Worm (Caenorhabditis elegans): Measurements from ENCODE around the gene snb-1.

snb-1 gene

ce11 chrV:6699021-6699420, 42.7 kb upstream of the snb-1 start:
- no peak for TF ChIP-seq daf-12 (tag; optimal IDR thresholded peaks at IDR 0.05)
- peak; percentile 31 for TF ChIP-seq nhr-43 (tag; optimal IDR thresholded peaks at IDR 0.05; ENCODE audit: poor library complexity, severe bottlenecking)
- TF ChIP-seq nhr-25 (tag; optimal IDR thresholded peaks at IDR 0.05) = peak; percentile 1

- TF ChIP-seq snpc-4 (tag; optimal IDR thresholded peaks at IDR 0.05) = no peak
- no peak for TF ChIP-seq ztf-4 (tag; optimal IDR thresholded peaks at IDR 0.05)
- TF ChIP-seq lin-39 (tag; optimal IDR thresholded peaks at IDR 0.05) = no peak
- no peak for TF ChIP-seq R02D3.7 (tag; optimal IDR thresholded peaks at IDR 0.05)
- TF ChIP-seq nhr-237 (tag; optimal IDR thresholded peaks at IDR 0.05) = no peak
- TF ChIP-seq fkh-10 (GFP tag; optimal IDR thresholded peaks at IDR 0.05) = no peak
- no peak for TF ChIP-seq ztf-11 (tag; optimal IDR thresholded peaks at IDR 0.05)
- no peak for TF ChIP-seq jun-1 (tag; optimal IDR thresholded peaks at IDR 0.05)
- no peak for TF ChIP-seq pha-4 (tag; optimal IDR thresholded peaks at IDR 0.05)
- TF ChIP-seq nhr-12 (tag; optimal IDR thresholded peaks at IDR 0.05) = no peak
- TF ChIP-seq fkh-2 (tag; optimal IDR thresholded peaks at IDR 0.05) = no peak
- no peak for TF ChIP-seq eor-1 (tag; optimal IDR thresholded peaks at IDR 0.05)
- TF ChIP-seq ceh-28 (tag; optimal IDR thresholded peaks at IDR 0.05) = no peak
Measured at ce11 chrV:6697552-6697951, 41.3 kb upstream of the snb-1 start, which contains the start of gene W02F12.2. Gene W02F12.2, minus strand, starts transcription at chrV:6697652.

ce11 chrV:6694668-6695067, 38.4 kb upstream of the snb-1 start, which contains the start of gene W02F12.8:
Gene W02F12.8, minus strand, starts transcription at chrV:6694768.
- TF ChIP-seq mdl-1 (tag; optimal IDR thresholded peaks at IDR 0.05) (no peak), lin-15B (tag; optimal IDR thresholded peaks at IDR 0.05) (no peak), fkh-10 (GFP tag; optimal IDR thresholded peaks at IDR 0.05) (no peak), nfya-1 (tag; optimal IDR thresholded peaks at IDR 0.05; ENCODE audit: insufficient read depth) (no peak), snpc-4 (tag; optimal IDR thresholded peaks at IDR 0.05) (no peak), eor-1 (tag; optimal IDR thresholded peaks at IDR 0.05) (no peak), tbx-2 (tag; optimal IDR thresholded peaks at IDR 0.05) (no peak), ceh-28 (tag; optimal IDR thresholded peaks at IDR 0.05) (no peak), unc-62 (GFP tag; optimal IDR thresholded peaks at IDR 0.05) (no peak), unc-39 (tag; optimal IDR thresholded peaks at IDR 0.05) (no peak), ZK546.5 (tag; optimal IDR thresholded peaks at IDR 0.05) (no peak), daf-12 (tag; optimal IDR thresholded peaks at IDR 0.05) (no peak), ztf-11 (tag; optimal IDR thresholded peaks at IDR 0.05) (no peak), nhr-77 (tag; optimal IDR thresholded peaks at IDR 0.05) (no peak), jun-1 (tag; optimal IDR thresholded peaks at IDR 0.05) (no peak), nhr-76 (tag; optimal IDR thresholded peaks at IDR 0.05) (no peak), lin-39 (tag; optimal IDR thresholded peaks at IDR 0.05) (no peak), ceh-9 (tag; optimal IDR thresholded peaks at IDR 0.05) (no peak), nhr-23 (tag; optimal IDR thresholded peaks at IDR 0.05) (no peak), fkh-2 (tag; optimal IDR thresholded peaks at IDR 0.05) (no peak)

- TF ChIP-seq pha-4 (tag; optimal IDR thresholded peaks at IDR 0.05) (peak; percentile 37), nhr-67 (tag; optimal IDR thresholded peaks at IDR 0.05) (no peak), ama-1 (optimal IDR thresholded peaks at IDR 0.05) (peak; percentile 8), elt-2 (tag; optimal IDR thresholded peaks at IDR 0.05) (peak; percentile 53), eor-1 (tag; optimal IDR thresholded peaks at IDR 0.05) (no peak), pqm-1 (tag; optimal IDR thresholded peaks at IDR 0.05) (peak; percentile 84)
Measured at ce11 chrV:6691813-6692351, 35.6 kb upstream of the snb-1 start, which contains the start of gene mtl-1. Gene mtl-1, minus strand, starts transcription at chrV:6691863.

- TF ChIP-seq nhr-25 (tag; optimal IDR thresholded peaks at IDR 0.05) = peak; percentile 62
- TF ChIP-seq lsy-12 (tag; optimal IDR thresholded peaks at IDR 0.05) = no peak
Measured at ce11 chrV:6690075-6690474, 33.8 kb upstream of the snb-1 start.

ce11 chrV:6688392-6688791, 32.1 kb upstream of the snb-1 start, which contains the start of gene K11G9.5:
Gene K11G9.5, minus strand, starts transcription at chrV:6688492.
- no peak for TF ChIP-seq nhr-28 (tag; optimal IDR thresholded peaks at IDR 0.05)

All from whole organism, L3 larva.